Fruit fly (Drosophila melanogaster) whole organism, embryonic: Measurements from ENCODE around the gene SkpA.

Source experiments
- Abd-B ChIP-seq: fragments of 200-800 bp; sonication (Bioruptor generic); optimal IDR thresholded peaks from 2 replicates; lab custom pipeline; 2018; ENCODE audit warnings: missing biosample characterization, mild to moderate bottlenecking, missing genetic modification characterization, moderate library complexity
- Aef1 ChIP-seq: fragments of 200-800 bp; sonication (Bioruptor generic); IDR thresholded peaks from 3 replicates; pipeline ENCODE4 v1.3.6; 2022; ENCODE audit warnings: missing biosample characterization, missing genetic modification characterization
- B-H2 ChIP-seq: fragments of 200-800 bp; sonication (Bioruptor generic); optimal IDR thresholded peaks from 2 replicates; lab custom pipeline; 2018; ENCODE audit warnings: missing biosample characterization, mild to moderate bottlenecking, missing genetic modification characterization
- BEAF-32 ChIP-seq: fragments of 200-800 bp; sonication (Bioruptor generic); optimal IDR thresholded peaks from 3 replicates; lab custom pipeline; 2017; ENCODE audit warnings: missing biosample characterization, missing genetic modification characterization, mild to moderate bottlenecking, moderate library complexity, missing genetic modification reagents
- Bdp1 ChIP-seq: fragments of 200-800 bp; sonication (Bioruptor generic); optimal IDR thresholded peaks from 3 replicates; lab custom pipeline; 2016; ENCODE audit warnings: missing biosample characterization, missing genetic modification characterization
- C15 ChIP-seq: fragments of 200-800 bp; sonication (Bioruptor generic); IDR thresholded peaks from 3 replicates; pipeline ENCODE4 v1.3.6; 2022; ENCODE audit warnings: missing biosample characterization, missing genetic modification characterization
- CG1024 ChIP-seq: fragments of 200-800 bp; sonication (Bioruptor generic); IDR thresholded peaks from 2 replicates; pipeline ENCODE4 v1.3.6; 2022; ENCODE audit warnings: missing biosample characterization, missing genetic modification characterization
- CG10543 ChIP-seq: fragments of 200-800 bp; sonication (Bioruptor generic); optimal IDR thresholded peaks from 3 replicates; lab custom pipeline; 2017; ENCODE audit warnings: missing biosample characterization, mild to moderate bottlenecking, missing genetic modification characterization, moderate library complexity
- CG13123 ChIP-seq: fragments of 200-800 bp; sonication (Bioruptor generic); optimal IDR thresholded peaks from 2 replicates; lab custom pipeline; 2016; ENCODE audit warnings: missing biosample characterization, missing genetic modification characterization
- CG13624 ChIP-seq: fragments of 200-800 bp; sonication (Bioruptor generic); optimal IDR thresholded peaks from 2 replicates; lab custom pipeline; 2016; ENCODE audit warnings: missing biosample characterization, missing genetic modification characterization
- CG1529 ChIP-seq: fragments of 200-800 bp; sonication (Bioruptor generic); optimal IDR thresholded peaks from 3 replicates; lab custom pipeline; 2018; ENCODE audit warnings: missing biosample characterization, missing genetic modification characterization
- CG16863 ChIP-seq: fragments of 200-800 bp; sonication (Bioruptor generic); optimal IDR thresholded peaks from 3 replicates; lab custom pipeline; 2016; ENCODE audit warnings: missing biosample characterization, missing genetic modification characterization
- CG17186 ChIP-seq: fragments of 200-800 bp; sonication (Bioruptor generic); optimal IDR thresholded peaks from 3 replicates; lab custom pipeline; 2017; ENCODE audit warnings: missing biosample characterization, missing genetic modification reagents, missing genetic modification characterization
- CG17385 ChIP-seq: fragments of 200-800 bp; sonication (Bioruptor generic); optimal IDR thresholded peaks from 3 replicates; lab custom pipeline; 2018; ENCODE audit warnings: missing biosample characterization, mild to moderate bottlenecking, missing genetic modification characterization
- CG18262 ChIP-seq: fragments of 200-800 bp; optimal IDR thresholded peaks from 3 replicates; lab custom pipeline; 2019; ENCODE audit warnings: missing biosample characterization, mild to moderate bottlenecking, missing genetic modification characterization, moderate library complexity
- CG30020 ChIP-seq: fragments of 200-800 bp; optimal IDR thresholded peaks from 2 replicates; lab custom pipeline; 2019; ENCODE audit warnings: missing biosample characterization, mild to moderate bottlenecking, missing genetic modification characterization, moderate library complexity
- CG30403 ChIP-seq: fragments of 200-800 bp; sonication (Bioruptor generic); optimal IDR thresholded peaks from 3 replicates; lab custom pipeline; 2016; ENCODE audit warnings: missing biosample characterization, missing genetic modification characterization
- CG33213 ChIP-seq: fragments of 200-800 bp; sonication (Bioruptor generic); optimal IDR thresholded peaks from 3 replicates; lab custom pipeline; 2016; ENCODE audit warnings: missing biosample characterization, missing genetic modification characterization
- CG34376 ChIP-seq: fragments of 200-800 bp; sonication (Bioruptor generic); optimal IDR thresholded peaks from 2 replicates; lab custom pipeline; 2018; ENCODE audit warnings: missing biosample characterization, mild to moderate bottlenecking, missing genetic modification characterization
- CG34422 ChIP-seq: fragments of 200-800 bp; sonication (Bioruptor generic); IDR thresholded peaks from 3 replicates; pipeline ENCODE4 v1.3.6; 2022; ENCODE audit warnings: missing biosample characterization, missing genetic modification characterization
- CG4360 ChIP-seq: fragments of 200-800 bp; sonication (Bioruptor generic); IDR thresholded peaks from 2 replicates; pipeline ENCODE4 v1.3.6; 2022; ENCODE audit warnings: missing biosample characterization, missing genetic modification characterization
- CG43689 ChIP-seq: fragments of 200-800 bp; sonication (Bioruptor generic); IDR thresholded peaks from 2 replicates; pipeline ENCODE4 v1.3.6; 2022; ENCODE audit warnings: missing biosample characterization, missing genetic modification characterization
- CG9797 ChIP-seq: fragments of 200-800 bp; sonication (Bioruptor generic); optimal IDR thresholded peaks from 3 replicates; lab custom pipeline; 2018; ENCODE audit warnings: missing biosample characterization, mild to moderate bottlenecking, missing genetic modification characterization
- CG9817 ChIP-seq: fragments of 200-800 bp; sonication (Bioruptor generic); optimal IDR thresholded peaks from 2 replicates; lab custom pipeline; 2018; ENCODE audit warnings: missing biosample characterization, mild to moderate bottlenecking, missing genetic modification characterization, moderate library complexity
- CTCF ChIP-seq: fragments of 200-800 bp; sonication (Bioruptor generic); optimal IDR thresholded peaks from 2 replicates; lab custom pipeline; 2017; ENCODE audit warnings: missing biosample characterization, mild to moderate bottlenecking, missing genetic modification characterization, moderate library complexity
- CrebB ChIP-seq: fragments of 200-800 bp; sonication (Bioruptor generic); optimal IDR thresholded peaks from 3 replicates; lab custom pipeline; 2018; ENCODE audit warnings: missing biosample characterization, mild to moderate bottlenecking, missing genetic modification characterization
- Gug ChIP-seq: fragments of 200-800 bp; sonication (Bioruptor generic); IDR thresholded peaks from 4 replicates; pipeline ENCODE4 v1.3.6; 2022; ENCODE audit warnings: missing biosample characterization, missing genetic modification characterization
- HLH3B ChIP-seq: fragments of 200-800 bp; sonication (Bioruptor generic); IDR thresholded peaks from 2 replicates; pipeline ENCODE4 v1.3.6; 2022; ENCODE audit warnings: missing biosample characterization, missing genetic modification characterization
- HmgZ ChIP-seq: fragments of 200-800 bp; sonication (Bioruptor generic); optimal IDR thresholded peaks from 2 replicates; lab custom pipeline; 2018; ENCODE audit warnings: missing biosample characterization, mild to moderate bottlenecking, missing genetic modification characterization
- Hr51 ChIP-seq, 2 experiments: fragments of 200-800 bp; sonication (Bioruptor generic); optimal IDR thresholded peaks; 2 replicates in 1 of 2; 3 replicates in 1 of 2; lab custom pipeline; 2016 to 2018; ENCODE audit warnings: missing biosample characterization in 2 of 2, missing genetic modification characterization in 2 of 2, mild to moderate bottlenecking in 1 of 2, moderate library complexity in 1 of 2
- Jarid2 ChIP-seq: fragments of 200-800 bp; sonication (Bioruptor generic); optimal IDR thresholded peaks from 3 replicates; lab custom pipeline; 2017; ENCODE audit warnings: mild to moderate bottlenecking, missing biosample characterization, missing genetic modification reagents, missing genetic modification characterization
- Lhr ChIP-seq: fragments of 200-800 bp; sonication (Bioruptor generic); optimal IDR thresholded peaks from 3 replicates; lab custom pipeline; 2017; ENCODE audit warnings: mild to moderate bottlenecking, missing biosample characterization, missing genetic modification reagents, missing genetic modification characterization
- NC2β ChIP-seq: fragments of 200-800 bp; sonication (Bioruptor generic); optimal IDR thresholded peaks from 2 replicates; lab custom pipeline; 2016; ENCODE audit warnings: missing biosample characterization, missing genetic modification characterization
- NK7.1 ChIP-seq: fragments of 200-800 bp; sonication (Bioruptor generic); optimal IDR thresholded peaks from 3 replicates; lab custom pipeline; 2016; ENCODE audit warnings: missing biosample characterization, missing genetic modification characterization
- Ssrp ChIP-seq: fragments of 200-800 bp; sonication (Bioruptor generic); optimal IDR thresholded peaks from 2 replicates; lab custom pipeline; 2018; ENCODE audit warnings: missing biosample characterization, mild to moderate bottlenecking, missing genetic modification characterization, moderate library complexity
- Xbp1 ChIP-seq: fragments of 200-800 bp; sonication (Bioruptor generic); optimal IDR thresholded peaks from 3 replicates; lab custom pipeline; 2016; ENCODE audit warnings: missing biosample characterization, mild to moderate bottlenecking, missing genetic modification characterization
- bsh ChIP-seq, 2 experiments: fragments of 200-800 bp; sonication (Bioruptor generic); optimal IDR thresholded peaks; 2 replicates each; lab custom pipeline; 2017 to 2018; ENCODE audit warnings: mild to moderate bottlenecking in 2 of 2, missing biosample characterization in 2 of 2, missing genetic modification characterization in 2 of 2, moderate library complexity in 1 of 2
- caup ChIP-seq: fragments of 200-800 bp; sonication (Bioruptor generic); optimal IDR thresholded peaks from 3 replicates; lab custom pipeline; 2017; ENCODE audit warnings: missing biosample characterization, mild to moderate bottlenecking, missing genetic modification characterization, moderate library complexity; ENCODE audit not compliant: severe bottlenecking
- cg ChIP-seq: fragments of 200-800 bp; sonication (Bioruptor generic); optimal IDR thresholded peaks from 3 replicates; lab custom pipeline; 2019; ENCODE audit warnings: missing biosample characterization, mild to moderate bottlenecking, missing genetic modification characterization, moderate library complexity
- ken ChIP-seq: fragments of 200-800 bp; sonication (Bioruptor generic); IDR thresholded peaks from 3 replicates; pipeline ENCODE4 v1.3.6; 2022; ENCODE audit warnings: missing biosample characterization, missing genetic modification characterization
- klu ChIP-seq: fragments of 200-800 bp; sonication (Bioruptor generic); IDR thresholded peaks from 2 replicates; pipeline ENCODE4 v1.3.6; 2022; ENCODE audit warnings: missing biosample characterization, missing genetic modification characterization
- mld ChIP-seq: fragments of 200-800 bp; sonication (Bioruptor generic); IDR thresholded peaks from 3 replicates; pipeline ENCODE4 v1.3.6; 2022; ENCODE audit warnings: missing biosample characterization, missing genetic modification characterization; ENCODE audit not compliant: partially characterized antibody
- org-1 ChIP-seq: fragments of 200-800 bp; sonication (Bioruptor generic); optimal IDR thresholded peaks from 2 replicates; lab custom pipeline; 2017; ENCODE audit warnings: missing biosample characterization, missing genetic modification characterization
- sd ChIP-seq: fragments of 200-800 bp; sonication (Bioruptor generic); optimal IDR thresholded peaks from 3 replicates; lab custom pipeline; 2018; ENCODE audit warnings: missing biosample characterization, mild to moderate bottlenecking, missing genetic modification characterization, moderate library complexity
- shn ChIP-seq: fragments of 200-800 bp; sonication (Bioruptor generic); optimal IDR thresholded peaks from 3 replicates; lab custom pipeline; 2016; ENCODE audit warnings: missing biosample characterization, missing genetic modification characterization
- sob ChIP-seq: fragments of 200-800 bp; sonication (Bioruptor generic); IDR thresholded peaks from 2 replicates; pipeline ENCODE4 v1.3.6; 2022; ENCODE audit warnings: missing biosample characterization, missing genetic modification characterization
- sug ChIP-seq: fragments of 200-800 bp; optimal IDR thresholded peaks from 2 replicates; lab custom pipeline; 2019; ENCODE audit warnings: missing biosample characterization, mild to moderate bottlenecking, missing genetic modification characterization, moderate library complexity
- tap ChIP-seq: fragments of 200-800 bp; optimal IDR thresholded peaks from 3 replicates; lab custom pipeline; 2019; ENCODE audit warnings: missing biosample characterization, mild to moderate bottlenecking, missing genetic modification characterization, moderate library complexity
- tio ChIP-seq: fragments of 200-800 bp; sonication (Bioruptor generic); optimal IDR thresholded peaks from 2 replicates; lab custom pipeline; 2017; ENCODE audit warnings: missing biosample characterization, missing genetic modification characterization, inconsistent platforms
- twi ChIP-seq: fragments of 200-800 bp; optimal IDR thresholded peaks from 2 replicates; lab custom pipeline; 2019; ENCODE audit warnings: missing biosample characterization, mild to moderate bottlenecking, missing genetic modification characterization, moderate library complexity
- zfh1 ChIP-seq: fragments of 200-800 bp; sonication (Bioruptor generic); IDR thresholded peaks from 3 replicates; pipeline ENCODE4 v1.3.6; 2022; ENCODE audit warnings: missing biosample characterization, missing genetic modification characterization

The SkpA gene

dm6 chrX:654949-655348 lies 965 bp upstream of the SkpA start (continued):
- TF ChIP-seq Hr51 (GFP tag; optimal IDR thresholded peaks at IDR 0.05; lab: Kevin White, UChicago) (peak; percentile 94 to 95), Gug (GFP tag; lab: Robert Waterston, UW) (peak; percentile 95), bsh (GFP tag; optimal IDR thresholded peaks at IDR 0.05; lab: Kevin White, UChicago) (peak; percentile 91 to 97), sob (GFP tag; lab: Robert Waterston, UW) (peak; percentile 96), CG16863 (GFP tag; lab: Kevin White, UChicago) (peak; percentile 94), CG43689 (GFP tag; lab: Robert Waterston, UW) (peak; percentile 85), tio (GFP tag; lab: Kevin White, UChicago) (no peak), CG34376 (GFP tag; lab: Kevin White, UChicago) (peak; percentile 96), Jarid2 (GFP tag; lab: Kevin White, UChicago) (no peak), CG13624 (GFP tag; lab: Kevin White, UChicago) (peak; percentile 97), CG30020 (tag; lab: Kevin White, UChicago) (peak; percentile 74), CG13123 (GFP tag; lab: Kevin White, UChicago) (peak; percentile 87), CG18262 (tag; lab: Kevin White, UChicago) (peak; percentile 90), CTCF (peak; percentile 61), HLH3B (GFP tag; lab: Robert Waterston, UW) (peak; percentile 96), ken (GFP tag; lab: Robert Waterston, UW) (peak; percentile 97), shn (GFP tag; lab: Kevin White, UChicago) (peak; percentile 95), C15 (GFP tag; lab: Robert Waterston, UW) (peak; percentile 82; the same call in 2 of the 3 replicates), CG9797 (GFP tag; lab: Kevin White, UChicago) (peak; percentile 46), BEAF-32 (GFP tag; lab: Kevin White, UChicago) (peak; percentile 8), CrebB (tag; lab: Kevin White, UChicago) (peak; percentile 94), CG34422 (GFP tag; lab: Robert Waterston, UW) (peak; percentile 98), CG10543 (GFP tag; lab: Kevin White, UChicago) (peak; percentile 95), Ssrp (tag; lab: Kevin White, UChicago) (peak; percentile 91), Aef1 (GFP tag; lab: Robert Waterston, UW) (peak; percentile 95), sug (tag; lab: Kevin White, UChicago) (peak; percentile 89), CG1024 (peak; percentile 91), Xbp1 (GFP tag; lab: Kevin White, UChicago) (peak; percentile 94), tap (tag; lab: Kevin White, UChicago) (peak; percentile 96), Bdp1 (GFP tag; lab: Kevin White, UChicago) (peak; percentile 88), NC2β (GFP tag; lab: Kevin White, UChicago) (peak; percentile 91), NK7.1 (peak; percentile 80), CG9817 (tag; lab: Kevin White, UChicago) (peak; percentile 95), CG17385 (peak; percentile 94), CG4360 (GFP tag; lab: Robert Waterston, UW) (peak; percentile 83), CG30403 (GFP tag; lab: Kevin White, UChicago) (peak; percentile 92), caup (peak; percentile 97), Lhr (peak; percentile 89), Abd-B (peak; percentile 90), klu (GFP tag; lab: Robert Waterston, UW) (peak; percentile 86), twi (tag; lab: Kevin White, UChicago) (peak; percentile 81), CG17186 (GFP tag; lab: Kevin White, UChicago) (peak; percentile 89), sd (peak; percentile 85), mld (GFP tag; lab: Robert Waterston, UW) (no peak), B-H2 (peak; percentile 94), org-1 (peak; percentile 94), HmgZ (tag; lab: Kevin White, UChicago) (peak; percentile 97), zfh1 (peak; percentile 98), CG33213 (GFP tag; lab: Kevin White, UChicago) (peak; percentile 92), cg (no peak), CG1529 (peak; percentile 94)
